Worm (Caenorhabditis elegans) whole organism, L4 larva: ENCODE results near the gene glr-2.

Source experiments
- D1046.2 ChIP-seq: fragments of 200-800 bp; sonication (Bioruptor generic); IDR thresholded peaks from 2 replicates; pipeline ENCODE4 v1.3.6; 2022; ENCODE audit warnings: missing genetic modification characterization, missing compliant biosample characterization
- F10B5.3 ChIP-seq: sonication (generic microtip); optimal IDR thresholded peaks from 2 replicates; lab custom pipeline; 2016; ENCODE audit warnings: mild to moderate bottlenecking, missing genetic modification characterization, missing compliant biosample characterization
- F37D6.2 ChIP-seq: sonication (generic microtip); optimal IDR thresholded peaks from 2 replicates; lab custom pipeline; 2016; ENCODE audit warnings: mild to moderate bottlenecking, missing genetic modification characterization, missing compliant biosample characterization
- F49E8.2 ChIP-seq: sonication (generic microtip); optimal IDR thresholded peaks from 2 replicates; lab custom pipeline; 2016; ENCODE audit warnings: missing compliant biosample characterization, mild to moderate bottlenecking, missing genetic modification characterization, borderline replicate concordance
- R02D3.7 ChIP-seq: fragments of 150-350 bp; sonication (generic microtip); optimal IDR thresholded peaks from 3 replicates; lab custom pipeline; 2014; ENCODE audit warnings: missing biosample characterization, missing genetic modification characterization
- T20F7.1 ChIP-seq: fragments of 200-800 bp; sonication (Bioruptor generic); optimal IDR thresholded peaks from 2 replicates; lab custom pipeline; 2018; ENCODE audit warnings: mild to moderate bottlenecking, missing genetic modification characterization, missing compliant biosample characterization
- T26A8.4 ChIP-seq: fragments of 200-800 bp; sonication (Bioruptor generic); IDR thresholded peaks from 2 replicates; pipeline ENCODE4 v1.3.6; 2022; ENCODE audit warnings: missing genetic modification characterization, missing compliant biosample characterization
- Y105C5A.15 ChIP-seq: fragments of 200-800 bp; sonication (Bioruptor generic); IDR thresholded peaks from 2 replicates; pipeline ENCODE4 v1.3.6; 2022; ENCODE audit warnings: missing genetic modification characterization, missing compliant biosample characterization
- Y48G9A.11 ChIP-seq: fragments of 200-800 bp; sonication (Bioruptor generic); IDR thresholded peaks from 2 replicates; pipeline ENCODE4 v1.3.6; 2022; ENCODE audit warnings: missing genetic modification reagents, missing genetic modification characterization, missing compliant biosample characterization
- Y5F2A.4 ChIP-seq: fragments of 200-800 bp; sonication (Bioruptor generic); optimal IDR thresholded peaks from 2 replicates; lab custom pipeline; 2018; ENCODE audit warnings: mild to moderate bottlenecking, missing genetic modification characterization, missing compliant biosample characterization
- Y75B8A.6 ChIP-seq: fragments of 200-800 bp; sonication (Bioruptor generic); IDR thresholded peaks from 2 replicates; pipeline ENCODE4 v1.3.6; 2022; ENCODE audit warnings: missing genetic modification reagents, missing genetic modification characterization, missing compliant biosample characterization
- ZK546.5 ChIP-seq, 2 experiments: sonication (generic microtip); optimal IDR thresholded peaks; 2 replicates each; lab custom pipeline; 2017; ENCODE audit warnings: missing biosample characterization in 2 of 2, missing genetic modification characterization in 2 of 2
- ama-1 ChIP-seq: fragments of 150-350 bp; optimal IDR thresholded peaks from 2 replicates; lab custom pipeline; 2014; ENCODE audit warnings: inconsistent platforms, mixed read lengths
- arid-1 ChIP-seq: fragments of 200-800 bp; sonication (Bioruptor generic); conservative IDR thresholded peaks from 2 replicates; pipeline ENCODE4 v1.3.6; 2022; ENCODE audit warnings: missing genetic modification reagents, missing genetic modification characterization, missing compliant biosample characterization
- ceh-28 ChIP-seq: fragments of 150-350 bp; optimal IDR thresholded peaks from 2 replicates; lab custom pipeline; 2014; ENCODE audit warnings: missing biosample characterization, missing genetic modification reagents, missing genetic modification characterization
- ceh-32 ChIP-seq: sonication (generic microtip); optimal IDR thresholded peaks from 2 replicates; lab custom pipeline; 2016; ENCODE audit warnings: mild to moderate bottlenecking, missing genetic modification characterization, missing compliant biosample characterization; ENCODE audit not compliant: poor library complexity
- ceh-62 ChIP-seq: sonication (generic microtip); optimal IDR thresholded peaks from 2 replicates; lab custom pipeline; 2017; ENCODE audit warnings: missing biosample characterization, missing genetic modification characterization
- ces-1 ChIP-seq: fragments of 150-350 bp; sonication (generic microtip); optimal IDR thresholded peaks from 4 replicates; lab custom pipeline; 2014; ENCODE audit warnings: missing biosample characterization, missing genetic modification reagents, missing genetic modification characterization
- cey-2 ChIP-seq: sonication (generic microtip); optimal IDR thresholded peaks from 3 replicates; lab custom pipeline; 2017; ENCODE audit warnings: missing genetic modification characterization, mild to moderate bottlenecking, missing compliant biosample characterization, antibody characterized with exemption, borderline replicate concordance; ENCODE audit not compliant: insufficient read depth
- dmd-9 ChIP-seq: fragments of 200-800 bp; sonication (Bioruptor generic); IDR thresholded peaks from 2 replicates; pipeline ENCODE4 v1.3.6; 2022; ENCODE audit warnings: missing genetic modification reagents, missing genetic modification characterization, missing compliant biosample characterization
- egl-43 ChIP-seq: fragments of 200-800 bp; sonication (Bioruptor generic); IDR thresholded peaks from 2 replicates; pipeline ENCODE4 v1.3.6; 2022; ENCODE audit warnings: missing genetic modification reagents, missing genetic modification characterization, missing compliant biosample characterization
- fkh-10 ChIP-seq: fragments of 150-350 bp; optimal IDR thresholded peaks from 2 replicates; lab custom pipeline; 2014; ENCODE audit warnings: missing biosample characterization, missing genetic modification reagents, missing genetic modification characterization
- gei-8 ChIP-seq: fragments of 200-800 bp; sonication (Bioruptor generic); optimal IDR thresholded peaks from 2 replicates; lab custom pipeline; 2018; ENCODE audit warnings: mild to moderate bottlenecking, missing genetic modification characterization, missing compliant biosample characterization
- hif-1 ChIP-seq, 2 experiments: sonication (generic microtip); optimal IDR thresholded peaks; 2 replicates each; lab custom pipeline; 2016 to 2017; ENCODE audit warnings: missing compliant biosample characterization in 2 of 2, missing genetic modification characterization in 2 of 2, missing genetic modification reagents in 2 of 2, missing genotype in 2 of 2, mild to moderate bottlenecking in 1 of 2
- hlh-11 ChIP-seq: fragments of 200-800 bp; sonication (Bioruptor generic); optimal IDR thresholded peaks from 2 replicates; lab custom pipeline; 2018; ENCODE audit warnings: mild to moderate bottlenecking, missing genetic modification characterization, missing compliant biosample characterization
- hlh-30 ChIP-seq: sonication (generic microtip); optimal IDR thresholded peaks from 2 replicates; lab custom pipeline; 2017; ENCODE audit warnings: antibody characterized with exemption, mild to moderate bottlenecking, missing genetic modification characterization, missing compliant biosample characterization; ENCODE audit not compliant: insufficient read depth
- lim-7 ChIP-seq: fragments of 200-800 bp; sonication (Bioruptor generic); IDR thresholded peaks from 2 replicates; pipeline ENCODE4 v1.3.6; 2022; ENCODE audit warnings: missing genetic modification characterization, missing compliant biosample characterization
- lin-13 ChIP-seq: fragments of 150-350 bp; optimal IDR thresholded peaks from 2 replicates; lab custom pipeline; 2014; ENCODE audit warnings: missing biosample characterization, missing genetic modification reagents, missing genetic modification characterization
- lin-15B ChIP-seq: fragments of 150-350 bp; sonication (generic microtip); optimal IDR thresholded peaks from 3 replicates; lab custom pipeline; 2014; ENCODE audit warnings: missing biosample characterization, missing genetic modification characterization
- lin-29 ChIP-seq: fragments of 200-800 bp; sonication (Bioruptor generic); IDR thresholded peaks from 2 replicates; pipeline ENCODE4 v1.3.6; 2022; ENCODE audit warnings: missing genetic modification reagents, missing genetic modification characterization, missing compliant biosample characterization
- lsy-2 ChIP-seq, 2 experiments: fragments of 150-350 bp in 1 of 2; sonication (generic microtip) in 1 of 2; optimal IDR thresholded peaks; 2 replicates each; lab custom pipeline; 2014 to 2017; ENCODE audit warnings: missing biosample characterization in 2 of 2, missing genetic modification characterization in 2 of 2
- madf-5 ChIP-seq, 2 experiments: fragments of 200-800 bp; sonication (Bioruptor generic); IDR thresholded peaks; 2 replicates each; pipeline ENCODE4 v1.3.6; 2022; ENCODE audit warnings: missing compliant biosample characterization in 2 of 2, missing genetic modification characterization in 2 of 2
- mxl-3 ChIP-seq: fragments of 200-800 bp; sonication (Bioruptor generic); optimal IDR thresholded peaks from 2 replicates; lab custom pipeline; 2018; ENCODE audit warnings: mild to moderate bottlenecking, missing genetic modification characterization, missing compliant biosample characterization
- nhr-10 ChIP-seq: fragments of 150-350 bp; optimal IDR thresholded peaks from 2 replicates; lab custom pipeline; 2014; ENCODE audit warnings: missing biosample characterization, missing genetic modification characterization
- nhr-237 ChIP-seq: sonication (generic microtip); optimal IDR thresholded peaks from 2 replicates; lab custom pipeline; 2017; ENCODE audit warnings: missing biosample characterization, missing genetic modification characterization
- nhr-25 ChIP-seq: sonication (generic microtip); optimal IDR thresholded peaks from 2 replicates; lab custom pipeline; 2017; ENCODE audit warnings: missing genetic modification characterization, mild to moderate bottlenecking, missing compliant biosample characterization, antibody characterized with exemption, moderate library complexity, borderline replicate concordance; ENCODE audit not compliant: insufficient read depth
- nhr-28 ChIP-seq: fragments of 150-350 bp; optimal IDR thresholded peaks from 2 replicates; lab custom pipeline; 2014; ENCODE audit warnings: missing biosample characterization, missing genetic modification characterization
- nhr-41 ChIP-seq: fragments of 200-800 bp; sonication (Bioruptor generic); IDR thresholded peaks from 2 replicates; pipeline ENCODE4 v1.3.6; 2022; ENCODE audit warnings: missing genetic modification reagents, missing genetic modification characterization, missing compliant biosample characterization
- nhr-42 ChIP-seq: fragments of 200-800 bp; sonication (Bioruptor generic); IDR thresholded peaks from 2 replicates; pipeline ENCODE4 v1.3.6; 2022; ENCODE audit warnings: missing genetic modification characterization, missing compliant biosample characterization
- nhr-6 ChIP-seq: fragments of 150-350 bp; optimal IDR thresholded peaks from 2 replicates; lab custom pipeline; 2014; ENCODE audit warnings: missing biosample characterization, missing genetic modification characterization
- php-3 ChIP-seq: fragments of 200-800 bp; sonication (Bioruptor generic); IDR thresholded peaks from 2 replicates; pipeline ENCODE4 v1.3.6; 2022; ENCODE audit warnings: missing genetic modification reagents, missing genetic modification characterization, missing compliant biosample characterization
- rbr-2 ChIP-seq: sonication (generic microtip); optimal IDR thresholded peaks from 2 replicates; lab custom pipeline; 2016; ENCODE audit warnings: missing genotype, missing genetic modification characterization, missing compliant biosample characterization
- snpc-1.2 ChIP-seq: fragments of 200-800 bp; sonication (Bioruptor generic); IDR thresholded peaks from 2 replicates; pipeline ENCODE4 v1.3.6; 2022; ENCODE audit warnings: missing genetic modification reagents, missing genetic modification characterization, missing compliant biosample characterization
- snpc-4 ChIP-seq: fragments of 150-350 bp; optimal IDR thresholded peaks from 2 replicates; lab custom pipeline; 2014; ENCODE audit warnings: missing biosample characterization, missing genetic modification characterization
- spr-3 ChIP-seq: fragments of 200-800 bp; sonication (Bioruptor generic); optimal IDR thresholded peaks from 2 replicates; lab custom pipeline; 2018; ENCODE audit warnings: mild to moderate bottlenecking, missing genetic modification characterization, missing compliant biosample characterization
- tag-97 ChIP-seq: fragments of 200-800 bp; sonication (Bioruptor generic); IDR thresholded peaks from 2 replicates; pipeline ENCODE4 v1.3.6; 2022; ENCODE audit warnings: missing genetic modification characterization, missing compliant biosample characterization
- tra-1 ChIP-seq: fragments of 200-800 bp; sonication (Bioruptor generic); IDR thresholded peaks from 2 replicates; pipeline ENCODE4 v1.3.6; 2022; ENCODE audit warnings: missing genetic modification reagents, missing genetic modification characterization, missing compliant biosample characterization
- vab-7 ChIP-seq: fragments of 200-800 bp; sonication (Bioruptor generic); IDR thresholded peaks from 2 replicates; pipeline ENCODE4 v1.3.6; 2022; ENCODE audit warnings: missing genetic modification reagents, missing genetic modification characterization, missing compliant biosample characterization
- zfp-3 ChIP-seq: fragments of 200-800 bp; sonication (Bioruptor generic); conservative IDR thresholded peaks from 2 replicates; pipeline ENCODE4 v1.3.6; 2022; ENCODE audit warnings: missing genetic modification reagents, missing genetic modification characterization, missing compliant biosample characterization
- zip-11 ChIP-seq: fragments of 200-800 bp; sonication (Bioruptor generic); IDR thresholded peaks from 2 replicates; pipeline ENCODE4 v1.3.6; 2022; ENCODE audit warnings: missing genetic modification characterization, missing compliant biosample characterization
- zip-2 ChIP-seq: fragments of 150-350 bp; optimal IDR thresholded peaks from 2 replicates; lab custom pipeline; 2014; ENCODE audit warnings: missing biosample characterization, missing genetic modification characterization

glr-2 gene

ce11 chrIII:7142172-7142601 lies 2.6 kb downstream of the glr-2 start (continued):
- no peak for TF ChIP-seq nhr-28
- TF ChIP-seq hlh-11 (tag; lab: Kevin White, UChicago) = peak; percentile 40
- peak; percentile 39; the same call in 1 of the 2 replicates for TF ChIP-seq tra-1
- no peak for TF ChIP-seq ZK546.5 (tag; optimal IDR thresholded peaks at IDR 0.05; lab: Kevin White, UChicago)
- no peak for TF ChIP-seq lin-15B (tag; lab: Kevin White, UChicago)
- no peak for TF ChIP-seq nhr-10 (tag; lab: Kevin White, UChicago)
- TF ChIP-seq R02D3.7 (tag; lab: Kevin White, UChicago) = no peak
- TF ChIP-seq D1046.2 (GFP tag; lab: Robert Waterston, UW) = no peak
- TF ChIP-seq nhr-6 = peak; percentile 26
- no peak for TF ChIP-seq ceh-28 (tag; lab: Kevin White, UChicago)
- no peak for TF ChIP-seq mxl-3 (GFP tag; lab: Kevin White, UChicago)
- no peak for TF ChIP-seq nhr-237 (tag; lab: Kevin White, UChicago)
- no peak for TF ChIP-seq ceh-32 (tag; lab: Kevin White, UChicago)
- no peak for TF ChIP-seq F37D6.2 (tag; lab: Kevin White, UChicago)
- no peak for TF ChIP-seq nhr-25 (tag; lab: Kevin White, UChicago)
- peak; percentile 8 for TF ChIP-seq F10B5.3 (tag; lab: Kevin White, UChicago)
- TF ChIP-seq gei-8 (GFP tag; lab: Kevin White, UChicago) = no peak
- no peak for TF ChIP-seq hif-1 (tag; optimal IDR thresholded peaks at IDR 0.05; lab: Kevin White, UChicago)
- TF ChIP-seq php-3 (GFP tag; lab: Robert Waterston, UW) = peak; percentile 71; the same call in 1 of the 2 replicates
- peak; percentile 39 for TF ChIP-seq lin-13 (GFP tag; lab: Kevin White, UChicago)
- peak; percentile 71 for TF ChIP-seq snpc-1.2 (GFP tag; lab: Robert Waterston, UW)
- TF ChIP-seq Y5F2A.4 (GFP tag; lab: Kevin White, UChicago) = no peak
- peak; percentile 65 for TF ChIP-seq hlh-30 (tag; lab: Kevin White, UChicago)
- TF ChIP-seq F49E8.2 (tag; lab: Kevin White, UChicago) = peak; percentile 68
- peak; percentile 62 for TF ChIP-seq arid-1 (GFP tag; lab: Robert Waterston, UW)
- TF ChIP-seq ama-1 (lab: Kevin White, UChicago) = peak; percentile 85
- TF ChIP-seq T26A8.4 (GFP tag; lab: Robert Waterston, UW) = peak; percentile 91
- no peak for TF ChIP-seq cey-2 (tag; lab: Kevin White, UChicago)
- TF ChIP-seq Y75B8A.6 (GFP tag; lab: Robert Waterston, UW) = no peak
- no peak for TF ChIP-seq lim-7 (GFP tag; lab: Robert Waterston, UW)
- TF ChIP-seq lsy-2 (tag; optimal IDR thresholded peaks at IDR 0.05; lab: Kevin White, UChicago) = peak in 1 of 2 experiments; percentile 56
- TF ChIP-seq spr-3 (GFP tag; lab: Kevin White, UChicago) = no peak
- TF ChIP-seq rbr-2 (tag; lab: Kevin White, UChicago) = peak; percentile 28
- no peak for TF ChIP-seq tag-97 (GFP tag; lab: Robert Waterston, UW)
- TF ChIP-seq dmd-9 (GFP tag; lab: Robert Waterston, UW) = no peak
- no peak for TF ChIP-seq T20F7.1 (GFP tag; lab: Kevin White, UChicago)
- TF ChIP-seq zip-11 = no peak
- no peak for TF ChIP-seq vab-7 (GFP tag; lab: Robert Waterston, UW)
- TF ChIP-seq lin-29 (GFP tag; lab: Robert Waterston, UW) = no peak
- 0 out of 2 replicates have a peak, but pooled peaks have one; percentile 58 for TF ChIP-seq Y105C5A.15 (GFP tag; lab: Robert Waterston, UW)
- TF ChIP-seq nhr-42 (GFP tag; lab: Robert Waterston, UW) = no peak
- no peak for TF ChIP-seq madf-5 (GFP tag; IDR thresholded peaks at IDR 0.05; lab: Robert Waterston, UW)
- no peak for TF ChIP-seq zip-2 (tag; lab: Kevin White, UChicago)
- TF ChIP-seq zfp-3 (GFP tag; lab: Robert Waterston, UW) = no peak
- peak; percentile 81 for TF ChIP-seq snpc-4 (tag; lab: Kevin White, UChicago)
- TF ChIP-seq ces-1 = no peak
- no peak for TF ChIP-seq ceh-62
- peak; percentile 68; the same call in 1 of the 2 replicates for TF ChIP-seq Y48G9A.11
- TF ChIP-seq nhr-41 (GFP tag; lab: Robert Waterston, UW) = 0 out of 2 replicates have a peak, but pooled peaks have one; percentile 26
- TF ChIP-seq fkh-10 (GFP tag; lab: Kevin White, UChicago) = no peak
- TF ChIP-seq egl-43 = no peak
